Worm (Caenorhabditis elegans) whole organism, L4/young adult: ENCODE results near the gene cku-70.
"Not testable (repeated sequence)": the region's sequence is repeated elsewhere in the genome, so short reads cannot be mapped to it uniquely, and the experiment has no call there.

Experiments used
- W03F9.2 ChIP-seq: fragments of 150-350 bp; optimal IDR thresholded peaks from 2 replicates; lab custom pipeline; 2014; ENCODE audit warnings: missing biosample characterization, missing genetic modification characterization
- dao-5 ChIP-seq: sonication (generic microtip); optimal IDR thresholded peaks from 2 replicates; lab custom pipeline; 2016; ENCODE audit warnings: missing genotype, missing genetic modification characterization, moderate library complexity, missing compliant biosample characterization
- him-1 ChIP-seq: sonication (generic microtip); optimal IDR thresholded peaks from 2 replicates; lab custom pipeline; 2016; ENCODE audit warnings: missing genotype, missing genetic modification reagents, missing genetic modification characterization, missing compliant biosample characterization

ce11 chrIII:11131475-11131874 lies 23.2 kb upstream of the cku-70 start, which contains the start of gene pha-1:
- TF ChIP-seq him-1, W03F9.2, dao-5 (tag; lab: Kevin White, UChicago): not testable (repeated sequence)
